Worm (Caenorhabditis elegans): ENCODE results near the gene gld-3.

The gld-3 gene

ce11 chrII:7165749-7166148 lies 33.3 kb downstream of the gld-3 start, which contains the start of gene mfsd-13.2:
mfsd-13.2 (minus strand) TSS chrII:7165849.
- no peak for TF ChIP-seq nhr-76 (tag; optimal IDR thresholded peaks at IDR 0.05)
- no peak for TF ChIP-seq fkh-10 (GFP tag; optimal IDR thresholded peaks at IDR 0.05)
- TF ChIP-seq jun-1 (tag; optimal IDR thresholded peaks at IDR 0.05): no peak
- TF ChIP-seq lin-39 (tag; optimal IDR thresholded peaks at IDR 0.05): no peak
- no peak for TF ChIP-seq nfya-1 (tag; optimal IDR thresholded peaks at IDR 0.05; ENCODE audit: insufficient read depth)
- TF ChIP-seq unc-39 (tag; optimal IDR thresholded peaks at IDR 0.05): no peak
- no peak for TF ChIP-seq lin-15B (tag; optimal IDR thresholded peaks at IDR 0.05)
- no peak for TF ChIP-seq tbx-2 (tag; optimal IDR thresholded peaks at IDR 0.05)
- TF ChIP-seq elt-2 (tag; optimal IDR thresholded peaks at IDR 0.05): no peak
- TF ChIP-seq ztf-4 (tag; optimal IDR thresholded peaks at IDR 0.05): no peak
- no peak for TF ChIP-seq elt-3 (tag; optimal IDR thresholded peaks at IDR 0.05)

DNA sequence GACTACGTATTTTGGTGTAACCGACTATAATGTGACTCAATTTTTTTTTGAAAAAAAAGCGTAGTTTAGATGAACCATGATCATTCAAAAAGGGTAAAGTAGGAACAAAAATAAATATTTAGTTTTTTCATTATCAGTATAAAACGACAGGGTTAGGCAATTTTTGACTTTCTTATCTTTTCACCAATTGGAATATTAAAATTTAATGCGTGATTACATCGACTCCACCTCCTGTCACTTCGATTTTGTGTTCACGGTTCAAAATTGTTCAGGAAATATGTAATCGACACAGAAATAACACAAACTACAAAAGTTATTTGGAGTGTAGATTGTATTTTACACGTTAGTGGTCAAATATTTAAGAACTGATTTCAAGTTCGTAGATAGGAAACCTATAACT lies 34.3 kb downstream of the gld-3 start:
- TF ChIP-seq nfya-1 (tag; optimal IDR thresholded peaks at IDR 0.05; ENCODE audit: insufficient read depth) (no peak), fkh-10 (GFP tag; optimal IDR thresholded peaks at IDR 0.05) (no peak), elt-2 (tag; optimal IDR thresholded peaks at IDR 0.05) (peak; percentile 93), elt-3 (tag; optimal IDR thresholded peaks at IDR 0.05) (no peak), ceh-16 (tag; optimal IDR thresholded peaks at IDR 0.05) (no peak), unc-39 (tag; optimal IDR thresholded peaks at IDR 0.05) (no peak), pqm-1 (tag; optimal IDR thresholded peaks at IDR 0.05) (peak; percentile 94), snpc-4 (tag; optimal IDR thresholded peaks at IDR 0.05) (no peak), tbx-2 (tag; optimal IDR thresholded peaks at IDR 0.05) (no peak), daf-12 (tag; optimal IDR thresholded peaks at IDR 0.05) (no peak)

ce11 chrII:7168712-7169111 lies 36.3 kb downstream of the gld-3 start, which contains the start of gene col-36:
col-36 (minus strand) TSS chrII:7168812.
- TF ChIP-seq nhr-23 (tag; optimal IDR thresholded peaks at IDR 0.05): peak; percentile 50
- TF ChIP-seq R02D3.7 (tag; optimal IDR thresholded peaks at IDR 0.05): no peak

DNA sequence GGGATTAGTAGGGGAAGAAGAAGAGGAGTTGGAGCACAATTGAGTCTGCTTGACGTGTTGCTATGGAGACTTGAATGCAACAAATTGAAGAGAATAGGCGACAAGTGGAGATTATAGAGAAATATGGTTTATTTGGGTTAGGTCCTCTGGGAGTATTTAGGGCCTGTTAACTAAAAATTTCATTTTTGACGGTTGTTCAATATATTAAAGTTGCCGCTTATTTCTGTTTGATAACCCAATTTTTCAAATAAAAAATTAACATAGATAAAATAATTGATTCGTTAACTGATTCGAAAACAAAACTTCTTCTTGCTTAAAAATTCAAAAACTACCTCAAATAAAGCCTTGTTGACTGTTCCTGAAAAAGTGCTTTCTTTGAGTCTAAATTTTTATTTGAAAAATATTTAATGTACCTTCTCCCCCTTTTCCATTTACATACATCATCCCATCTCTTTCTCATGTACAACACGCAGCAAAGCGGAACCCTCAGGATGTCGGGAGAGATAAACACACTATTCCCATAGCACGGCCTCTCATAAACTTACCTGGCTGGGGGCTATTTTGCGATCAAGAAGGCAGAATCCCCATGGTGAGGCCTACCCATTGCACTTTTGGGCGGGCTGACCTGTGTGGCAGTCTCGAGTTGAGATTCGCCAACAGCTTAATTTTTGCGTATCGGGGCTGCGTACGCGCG lies 39.0 kb downstream of the gld-3 start, which contains the start of gene dyf-13:
Gene dyf-13, minus strand, starts transcription at position 51 of the 694 bp plus-strand sequence.
- TF ChIP-seq pqm-1 (tag; optimal IDR thresholded peaks at IDR 0.05) (no peak), unc-62 (GFP tag; optimal IDR thresholded peaks at IDR 0.05) (no peak), ceh-82 (tag; optimal IDR thresholded peaks at IDR 0.05) (no peak), elt-3 (tag; optimal IDR thresholded peaks at IDR 0.05) (no peak), aly-2 (tag; optimal IDR thresholded peaks at IDR 0.05) (no peak), nhr-25 (tag; optimal IDR thresholded peaks at IDR 0.05) (no peak), nhr-43 (tag; optimal IDR thresholded peaks at IDR 0.05; ENCODE audit: poor library complexity, severe bottlenecking) (no peak), mml-1 (tag; optimal IDR thresholded peaks at IDR 0.05) (no peak)

DNA sequence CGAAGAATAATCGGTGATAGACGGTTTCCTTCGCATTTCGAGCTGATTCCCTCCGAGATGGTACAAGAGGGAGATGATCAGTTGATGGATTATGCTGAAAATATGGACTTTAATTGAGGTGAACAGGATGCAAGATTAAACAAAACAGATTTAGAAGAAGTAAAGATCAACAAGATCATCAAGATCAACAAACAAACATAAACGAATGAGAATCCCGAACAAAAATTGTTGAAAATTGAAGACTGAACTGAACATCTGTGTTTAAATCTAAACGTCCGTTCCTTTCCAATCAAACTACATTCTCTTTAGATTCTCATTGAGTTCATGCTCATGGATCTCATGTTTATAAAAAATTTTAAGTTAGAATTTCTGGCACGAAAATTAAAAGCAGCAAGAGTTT lies 42.4 kb downstream of the gld-3 start, which contains the start of gene glc-4:
Gene glc-4, minus strand, starts transcription at position 101 of the 400 bp plus-strand sequence.
- TF ChIP-seq ceh-28 (tag; optimal IDR thresholded peaks at IDR 0.05) (no peak), fos-1 (tag; optimal IDR thresholded peaks at IDR 0.05) (no peak), ZK546.5 (tag; optimal IDR thresholded peaks at IDR 0.05) (no peak), elt-2 (tag; optimal IDR thresholded peaks at IDR 0.05) (no peak), nhr-237 (tag; optimal IDR thresholded peaks at IDR 0.05) (no peak), ama-1 (optimal IDR thresholded peaks at IDR 0.05) (no peak), zag-1 (tag; optimal IDR thresholded peaks at IDR 0.05) (no peak), lin-15B (tag; optimal IDR thresholded peaks at IDR 0.05) (no peak), ztf-4 (tag; optimal IDR thresholded peaks at IDR 0.05) (no peak), lsy-12 (tag; optimal IDR thresholded peaks at IDR 0.05) (no peak), tbx-2 (tag; optimal IDR thresholded peaks at IDR 0.05) (no peak), nhr-28 (tag; optimal IDR thresholded peaks at IDR 0.05) (no peak), fkh-10 (GFP tag; optimal IDR thresholded peaks at IDR 0.05) (no peak), unc-39 (tag; optimal IDR thresholded peaks at IDR 0.05) (no peak), ceh-16 (tag; optimal IDR thresholded peaks at IDR 0.05) (no peak), nhr-25 (tag; optimal IDR thresholded peaks at IDR 0.05) (no peak)

- no peak for TF ChIP-seq ama-1 (optimal IDR thresholded peaks at IDR 0.05)
- no peak for TF ChIP-seq unc-39 (tag; optimal IDR thresholded peaks at IDR 0.05)
- TF ChIP-seq nhr-23 (tag; optimal IDR thresholded peaks at IDR 0.05): no peak
- no peak for TF ChIP-seq ceh-9 (tag; optimal IDR thresholded peaks at IDR 0.05)
- TF ChIP-seq nhr-12 (tag; optimal IDR thresholded peaks at IDR 0.05): no peak
- peak; percentile 15 for TF ChIP-seq fkh-10 (GFP tag; optimal IDR thresholded peaks at IDR 0.05)
Measured at ce11 chrII:7176108-7176507, 43.7 kb downstream of the gld-3 start.

All from whole organism, L3 larva.